Fruit fly (Drosophila melanogaster) whole organism, embryonic: ENCODE measurements around the gene UbcE2H.

Experiments used
- BEAF-32 ChIP-seq: fragments of 200-800 bp; sonication (Bioruptor generic); optimal IDR thresholded peaks from 3 replicates; lab custom pipeline; 2017; ENCODE audit warnings: missing biosample characterization, missing genetic modification characterization, mild to moderate bottlenecking, moderate library complexity, missing genetic modification reagents
- CG11504 ChIP-seq: fragments of 200-800 bp; sonication (Bioruptor generic); optimal IDR thresholded peaks from 3 replicates; lab custom pipeline; 2019; ENCODE audit warnings: missing biosample characterization, mild to moderate bottlenecking, missing genetic modification characterization, moderate library complexity
- CG12104 ChIP-seq: fragments of 200-800 bp; sonication (Bioruptor generic); optimal IDR thresholded peaks from 3 replicates; lab custom pipeline; 2016; ENCODE audit warnings: missing biosample characterization, missing genetic modification characterization
- CG12744 ChIP-seq: fragments of 200-800 bp; sonication (Bioruptor generic); optimal IDR thresholded peaks from 2 replicates; lab custom pipeline; 2016; ENCODE audit warnings: missing biosample characterization, missing genetic modification characterization
- CG13287 ChIP-seq: fragments of 200-800 bp; sonication (Bioruptor generic); IDR thresholded peaks from 2 replicates; pipeline ENCODE4 v1.3.6; 2022; ENCODE audit warnings: missing biosample characterization, missing genetic modification characterization; ENCODE audit not compliant: partially characterized antibody
- CG13775 ChIP-seq: fragments of 200-800 bp; sonication (Bioruptor generic); optimal IDR thresholded peaks from 3 replicates; lab custom pipeline; 2017; ENCODE audit warnings: missing biosample characterization, mild to moderate bottlenecking, missing genetic modification characterization
- CG14441 ChIP-seq: fragments of 200-800 bp; sonication (Bioruptor generic); IDR thresholded peaks from 2 replicates; pipeline ENCODE4 v1.3.6; 2022; ENCODE audit warnings: missing biosample characterization, missing genetic modification characterization
- CG14667 ChIP-seq: fragments of 200-800 bp; sonication (Bioruptor generic); IDR thresholded peaks from 2 replicates; pipeline ENCODE4 v1.3.6; 2022; ENCODE audit warnings: missing biosample characterization, missing genetic modification characterization
- CG15479 ChIP-seq: fragments of 200-800 bp; sonication (Bioruptor generic); optimal IDR thresholded peaks from 3 replicates; lab custom pipeline; 2019; ENCODE audit warnings: missing biosample characterization, mild to moderate bottlenecking, missing genetic modification characterization, moderate library complexity
- CG17361 ChIP-seq: fragments of 200-800 bp; sonication (Bioruptor generic); IDR thresholded peaks from 3 replicates; pipeline ENCODE4 v1.3.6; 2022; ENCODE audit warnings: missing biosample characterization, missing genetic modification characterization
- CG17385 ChIP-seq: fragments of 200-800 bp; sonication (Bioruptor generic); optimal IDR thresholded peaks from 3 replicates; lab custom pipeline; 2018; ENCODE audit warnings: missing biosample characterization, mild to moderate bottlenecking, missing genetic modification characterization
- CG1792 ChIP-seq: fragments of 200-800 bp; sonication (Bioruptor generic); optimal IDR thresholded peaks from 2 replicates; lab custom pipeline; 2016; ENCODE audit warnings: missing biosample characterization, missing genetic modification characterization
- CG18011 ChIP-seq: fragments of 200-800 bp; sonication (Bioruptor generic); optimal IDR thresholded peaks from 2 replicates; lab custom pipeline; 2017; ENCODE audit warnings: missing biosample characterization, missing genetic modification characterization, mild to moderate bottlenecking, moderate library complexity, missing genotype
- CG18476 ChIP-seq: fragments of 200-800 bp; sonication (Bioruptor generic); optimal IDR thresholded peaks from 2 replicates; lab custom pipeline; 2016; ENCODE audit warnings: missing biosample characterization, mild to moderate bottlenecking, missing genetic modification characterization
- CG18764 ChIP-seq: fragments of 200-800 bp; sonication (Bioruptor generic); optimal IDR thresholded peaks from 3 replicates; lab custom pipeline; 2016; ENCODE audit warnings: missing biosample characterization, missing genetic modification characterization
- CG2712 ChIP-seq: fragments of 200-800 bp; optimal IDR thresholded peaks from 3 replicates; lab custom pipeline; 2019; ENCODE audit warnings: missing biosample characterization, mild to moderate bottlenecking, missing genetic modification characterization, moderate library complexity
- CG32767 ChIP-seq: fragments of 200-800 bp; sonication (Bioruptor generic); IDR thresholded peaks from 2 replicates; pipeline ENCODE4 v1.3.6; 2022; ENCODE audit warnings: missing biosample characterization, missing genetic modification characterization
- CG4282 ChIP-seq: fragments of 200-800 bp; sonication (Bioruptor generic); optimal IDR thresholded peaks from 2 replicates; lab custom pipeline; 2016; ENCODE audit warnings: missing biosample characterization, missing genetic modification characterization
- CG4854 ChIP-seq: fragments of 200-800 bp; sonication (Bioruptor generic); optimal IDR thresholded peaks from 2 replicates; lab custom pipeline; 2016; ENCODE audit warnings: missing biosample characterization, missing genetic modification characterization, inconsistent platforms
- CG8359 ChIP-seq: fragments of 200-800 bp; sonication (Bioruptor generic); optimal IDR thresholded peaks from 2 replicates; lab custom pipeline; 2017; ENCODE audit warnings: missing biosample characterization, mild to moderate bottlenecking, missing genetic modification characterization, borderline replicate concordance
- Deaf1 ChIP-seq: fragments of 200-800 bp; optimal IDR thresholded peaks from 3 replicates; lab custom pipeline; 2019; ENCODE audit warnings: missing biosample characterization, mild to moderate bottlenecking, missing genetic modification characterization, moderate library complexity
- Fer3 ChIP-seq: fragments of 200-800 bp; sonication (Bioruptor generic); optimal IDR thresholded peaks from 2 replicates; lab custom pipeline; 2018; ENCODE audit warnings: missing biosample characterization, mild to moderate bottlenecking, missing genetic modification characterization, moderate library complexity
- Gug ChIP-seq: fragments of 200-800 bp; sonication (Bioruptor generic); IDR thresholded peaks from 4 replicates; pipeline ENCODE4 v1.3.6; 2022; ENCODE audit warnings: missing biosample characterization, missing genetic modification characterization
- H15 ChIP-seq: fragments of 200-800 bp; sonication (Bioruptor generic); IDR thresholded peaks from 3 replicates; pipeline ENCODE4 v1.3.6; 2022; ENCODE audit warnings: missing biosample characterization, missing genetic modification characterization
- Hmx ChIP-seq: fragments of 200-800 bp; sonication (Bioruptor generic); optimal IDR thresholded peaks from 2 replicates; lab custom pipeline; 2016; ENCODE audit warnings: missing biosample characterization, missing genetic modification characterization
- Hr51 ChIP-seq, 2 experiments: fragments of 200-800 bp; sonication (Bioruptor generic); optimal IDR thresholded peaks; 2 replicates in 1 of 2; 3 replicates in 1 of 2; lab custom pipeline; 2016 to 2018; ENCODE audit warnings: missing biosample characterization in 2 of 2, missing genetic modification characterization in 2 of 2, mild to moderate bottlenecking in 1 of 2, moderate library complexity in 1 of 2
- MBD-R2 ChIP-seq: fragments of 200-800 bp; sonication (Bioruptor generic); IDR thresholded peaks from 2 replicates; pipeline ENCODE4 v1.3.6; 2022; ENCODE audit warnings: missing biosample characterization, missing genetic modification characterization
- Nf-YB ChIP-seq: fragments of 200-800 bp; sonication (Bioruptor generic); optimal IDR thresholded peaks from 3 replicates; lab custom pipeline; 2019; ENCODE audit warnings: missing biosample characterization, mild to moderate bottlenecking, missing genetic modification characterization, moderate library complexity
- Ptx1 ChIP-seq: fragments of 200-800 bp; sonication (Bioruptor generic); IDR thresholded peaks from 2 replicates; pipeline ENCODE4 v1.3.6; 2022; ENCODE audit warnings: missing biosample characterization, missing genetic modification characterization
- Side ChIP-seq: fragments of 200-800 bp; sonication (Bioruptor generic); optimal IDR thresholded peaks from 2 replicates; lab custom pipeline; 2016; ENCODE audit warnings: missing biosample characterization, missing genetic modification characterization
- Sox102F ChIP-seq: fragments of 200-800 bp; sonication (Bioruptor generic); optimal IDR thresholded peaks from 2 replicates; lab custom pipeline; 2018; ENCODE audit warnings: missing biosample characterization, mild to moderate bottlenecking, missing genetic modification characterization, moderate library complexity
- aop ChIP-seq: fragments of 200-800 bp; sonication (Bioruptor generic); IDR thresholded peaks from 2 replicates; pipeline ENCODE4 v1.3.6; 2022; ENCODE audit warnings: missing biosample characterization, missing genetic modification characterization
- ase ChIP-seq: fragments of 200-800 bp; sonication (Bioruptor generic); IDR thresholded peaks from 3 replicates; pipeline ENCODE4 v1.3.6; 2022; ENCODE audit warnings: missing biosample characterization, missing genetic modification characterization
- az2 ChIP-seq: fragments of 200-800 bp; sonication (Bioruptor generic); optimal IDR thresholded peaks from 3 replicates; lab custom pipeline; 2016; ENCODE audit warnings: missing biosample characterization, missing genetic modification characterization
- bsh ChIP-seq, 2 experiments: fragments of 200-800 bp; sonication (Bioruptor generic); optimal IDR thresholded peaks; 2 replicates each; lab custom pipeline; 2017 to 2018; ENCODE audit warnings: mild to moderate bottlenecking in 2 of 2, missing biosample characterization in 2 of 2, missing genetic modification characterization in 2 of 2, moderate library complexity in 1 of 2
- chinmo ChIP-seq: fragments of 200-800 bp; sonication (Bioruptor generic); IDR thresholded peaks from 4 replicates; pipeline ENCODE4 v1.3.6; 2022; ENCODE audit warnings: missing biosample characterization, missing genetic modification characterization; ENCODE audit not compliant: partially characterized antibody
- crc ChIP-seq: fragments of 200-800 bp; sonication (Bioruptor generic); optimal IDR thresholded peaks from 2 replicates; lab custom pipeline; 2016; ENCODE audit warnings: missing biosample characterization, missing genetic modification characterization
- dimm ChIP-seq: fragments of 200-800 bp; sonication (Bioruptor generic); IDR thresholded peaks from 2 replicates; pipeline ENCODE4 v1.3.6; 2022; ENCODE audit warnings: missing biosample characterization, missing genetic modification characterization
- dmrt11E ChIP-seq: fragments of 200-800 bp; sonication (Bioruptor generic); optimal IDR thresholded peaks from 3 replicates; lab custom pipeline; 2018; ENCODE audit warnings: missing biosample characterization, mild to moderate bottlenecking, missing genetic modification characterization, moderate library complexity
- her ChIP-seq: fragments of 200-800 bp; sonication (Bioruptor generic); optimal IDR thresholded peaks from 2 replicates; lab custom pipeline; 2016; ENCODE audit warnings: missing biosample characterization, missing genetic modification characterization
- hth ChIP-seq: fragments of >200 bp; optimal IDR thresholded peaks from 2 replicates; lab custom pipeline; 2017; ENCODE audit warnings: inconsistent platforms
- jing ChIP-seq: fragments of 200-800 bp; sonication (Bioruptor generic); optimal IDR thresholded peaks from 2 replicates; lab custom pipeline; 2018; ENCODE audit warnings: missing biosample characterization, mild to moderate bottlenecking, missing genetic modification characterization
- p53 ChIP-seq: fragments of 200-800 bp; sonication (Bioruptor generic); optimal IDR thresholded peaks from 2 replicates; lab custom pipeline; 2016; ENCODE audit warnings: missing biosample characterization, missing genetic modification characterization
- pfk ChIP-seq: fragments of 200-800 bp; sonication (Bioruptor generic); optimal IDR thresholded peaks from 2 replicates; lab custom pipeline; 2018; ENCODE audit warnings: missing biosample characterization, mild to moderate bottlenecking, missing genetic modification characterization, moderate library complexity
- sd ChIP-seq: fragments of 200-800 bp; sonication (Bioruptor generic); optimal IDR thresholded peaks from 3 replicates; lab custom pipeline; 2018; ENCODE audit warnings: missing biosample characterization, mild to moderate bottlenecking, missing genetic modification characterization, moderate library complexity
- shn ChIP-seq: fragments of 200-800 bp; sonication (Bioruptor generic); optimal IDR thresholded peaks from 3 replicates; lab custom pipeline; 2016; ENCODE audit warnings: missing biosample characterization, missing genetic modification characterization
- slp2 ChIP-seq: fragments of 200-800 bp; sonication (Bioruptor generic); optimal IDR thresholded peaks from 2 replicates; lab custom pipeline; 2016; ENCODE audit warnings: missing biosample characterization, missing genetic modification characterization
- tap ChIP-seq: fragments of 200-800 bp; optimal IDR thresholded peaks from 3 replicates; lab custom pipeline; 2019; ENCODE audit warnings: missing biosample characterization, mild to moderate bottlenecking, missing genetic modification characterization, moderate library complexity
- unpg ChIP-seq: fragments of 200-800 bp; sonication (Bioruptor generic); optimal IDR thresholded peaks from 3 replicates; lab custom pipeline; 2018; ENCODE audit warnings: missing biosample characterization, mild to moderate bottlenecking, missing genetic modification characterization, moderate library complexity
- zfh2 ChIP-seq: fragments of 200-800 bp; sonication (Bioruptor generic); optimal IDR thresholded peaks from 2 replicates; lab custom pipeline; 2016; ENCODE audit warnings: missing biosample characterization, missing genetic modification characterization

Gene UbcE2H

dm6 chrX:8057299-8057730 is 36.5 kb downstream of the UbcE2H start (continued):
- peak; percentile 51 for TF ChIP-seq CG17385 (GFP tag; lab: Kevin White, UChicago)
- TF ChIP-seq CG32767 (GFP tag; lab: Robert Waterston, UW): 0 out of 2 replicates have a peak, but pooled peaks have one; percentile 10
- TF ChIP-seq dmrt11E: peak; percentile 71
- peak; percentile 29 for TF ChIP-seq tap (tag; lab: Kevin White, UChicago)
- TF ChIP-seq MBD-R2 (GFP tag; lab: Robert Waterston, UW): 0 out of 2 replicates have a peak, but pooled peaks have one; percentile 31
- no peak for TF ChIP-seq hth (lab: Kevin White, UChicago)
- peak; percentile 71 for TF ChIP-seq CG12104 (GFP tag; lab: Kevin White, UChicago)
- TF ChIP-seq aop: no peak
- TF ChIP-seq CG15479: no peak
- TF ChIP-seq CG17361 (GFP tag; lab: Robert Waterston, UW): peak; percentile 92
- TF ChIP-seq Deaf1: peak; percentile 34
- TF ChIP-seq CG13287 (GFP tag; lab: Robert Waterston, UW): no peak
- peak; percentile 48 for TF ChIP-seq Nf-YB (GFP tag; lab: Kevin White, UChicago)
- TF ChIP-seq chinmo: no peak
- TF ChIP-seq zfh2 (GFP tag; lab: Kevin White, UChicago): peak; percentile 75
- no peak for TF ChIP-seq sd
- TF ChIP-seq Gug (GFP tag; lab: Robert Waterston, UW): peak; percentile 43; the same call in 2 of the 4 replicates
- TF ChIP-seq CG4282 (GFP tag; lab: Kevin White, UChicago): no peak
- TF ChIP-seq CG13775 (GFP tag; lab: Kevin White, UChicago): peak; percentile 78
- peak; percentile 81 for TF ChIP-seq Side (GFP tag; lab: Kevin White, UChicago)
- peak; percentile 40 for TF ChIP-seq p53 (GFP tag; lab: Kevin White, UChicago)
- 0 out of 3 replicates have a peak, but pooled peaks have one; percentile 16 for TF ChIP-seq H15 (GFP tag; lab: Robert Waterston, UW)
- TF ChIP-seq CG1792: peak; percentile 28
- peak; percentile 43 to 81 for TF ChIP-seq Hr51 (GFP tag; optimal IDR thresholded peaks at IDR 0.05; lab: Kevin White, UChicago)
- peak; percentile 86 for TF ChIP-seq CG11504
- TF ChIP-seq ase: no peak
- peak; percentile 86 for TF ChIP-seq shn (GFP tag; lab: Kevin White, UChicago)
- peak; percentile 35 for TF ChIP-seq CG4854 (GFP tag; lab: Kevin White, UChicago)
- TF ChIP-seq dimm (GFP tag; lab: Robert Waterston, UW): no peak
- peak; percentile 44 for TF ChIP-seq jing
- TF ChIP-seq unpg: peak; percentile 52
- TF ChIP-seq slp2 (GFP tag; lab: Kevin White, UChicago): peak; percentile 83
- TF ChIP-seq CG18764: peak; percentile 14
- peak; percentile 65 for TF ChIP-seq CG14441
- TF ChIP-seq az2 (GFP tag; lab: Kevin White, UChicago): peak; percentile 63
- TF ChIP-seq her: peak; percentile 55
- peak; percentile 65 for TF ChIP-seq crc (GFP tag; lab: Kevin White, UChicago)
- no peak for TF ChIP-seq BEAF-32
- peak; percentile 32 for TF ChIP-seq CG14667 (GFP tag; lab: Robert Waterston, UW)
- peak; percentile 47 to 49 for TF ChIP-seq bsh (GFP tag; optimal IDR thresholded peaks at IDR 0.05; lab: Kevin White, UChicago)
- TF ChIP-seq Sox102F (GFP tag; lab: Kevin White, UChicago): peak; percentile 67
- peak; percentile 45 for TF ChIP-seq CG18011 (GFP tag; lab: Kevin White, UChicago)
- TF ChIP-seq Ptx1 (GFP tag; lab: Robert Waterston, UW): peak; percentile 62; the same call in 1 of the 2 replicates
- TF ChIP-seq Hmx (GFP tag; lab: Kevin White, UChicago): peak; percentile 54
- TF ChIP-seq CG2712 (tag; lab: Kevin White, UChicago): peak; percentile 78
- peak; percentile 18 for TF ChIP-seq CG8359
- TF ChIP-seq CG12744 (GFP tag; lab: Kevin White, UChicago): peak; percentile 59
- peak; percentile 36 for TF ChIP-seq Fer3 (tag; lab: Kevin White, UChicago)
- no peak for TF ChIP-seq pfk (GFP tag; lab: Kevin White, UChicago)
- TF ChIP-seq CG18476 (GFP tag; lab: Kevin White, UChicago): peak; percentile 67
